Worm (Caenorhabditis elegans): ENCODE results near the gene Y38H8A.2.
A peak's percentile ranks its signal among the peaks of the same experiment; 100 is the strongest.

The Y38H8A.2 gene

ce11 chrIV:13493719-13494118 is 19.5 kb downstream of the Y38H8A.2 start:
- no peak for TF ChIP-seq unc-55 (GFP tag; optimal IDR thresholded peaks at IDR 0.05)
- no peak for TF ChIP-seq nhr-6 (tag; optimal IDR thresholded peaks at IDR 0.05)
- TF ChIP-seq nhr-129 (tag; optimal IDR thresholded peaks at IDR 0.05) = peak; percentile 34
- TF ChIP-seq ceh-16 (tag; optimal IDR thresholded peaks at IDR 0.05) = no peak
- no peak for TF ChIP-seq elt-1 (tag; optimal IDR thresholded peaks at IDR 0.05)
- TF ChIP-seq nhr-77 (tag; optimal IDR thresholded peaks at IDR 0.05) = no peak
- no peak for TF ChIP-seq crh-2 (tag; optimal IDR thresholded peaks at IDR 0.05)
- no peak for TF ChIP-seq sma-3 (GFP tag; optimal IDR thresholded peaks at IDR 0.05)

- TF ChIP-seq skn-1 (tag; optimal IDR thresholded peaks at IDR 0.05) (no peak), nhr-23 (tag; optimal IDR thresholded peaks at IDR 0.05) (no peak), nhr-77 (tag; optimal IDR thresholded peaks at IDR 0.05) (no peak), elt-1 (tag; optimal IDR thresholded peaks at IDR 0.05) (no peak), mdl-1 (tag; optimal IDR thresholded peaks at IDR 0.05) (no peak), elt-3 (tag; optimal IDR thresholded peaks at IDR 0.05) (no peak), nhr-129 (tag; optimal IDR thresholded peaks at IDR 0.05) (peak; percentile 42), egl-27 (tag; optimal IDR thresholded peaks at IDR 0.05) (no peak), lsy-2 (tag; optimal IDR thresholded peaks at IDR 0.05) (no peak), dmd-4 (tag; optimal IDR thresholded peaks at IDR 0.05) (no peak), nhr-11 (tag; optimal IDR thresholded peaks at IDR 0.05) (no peak), peb-1 (tag; optimal IDR thresholded peaks at IDR 0.05) (no peak), mab-5 (tag; optimal IDR thresholded peaks at IDR 0.05) (no peak), unc-55 (GFP tag; optimal IDR thresholded peaks at IDR 0.05) (peak; percentile 18), sem-4 (tag; optimal IDR thresholded peaks at IDR 0.05) (no peak), C34F6.9 (tag; optimal IDR thresholded peaks at IDR 0.05) (peak; percentile 19), ceh-16 (tag; optimal IDR thresholded peaks at IDR 0.05) (no peak)
Observed at ce11 chrIV:13502806-13503363, 28.7 kb downstream of the Y38H8A.2 start, which contains the start of gene tbc-9. Gene tbc-9, minus strand, starts transcription at chrIV:13502856.

ce11 chrIV:13505144-13505543 is 30.9 kb downstream of the Y38H8A.2 start, which contains the start of gene seld-1:
Gene seld-1, plus strand, starts transcription at chrIV:13505444.
- TF ChIP-seq ama-1 (optimal IDR thresholded peaks at IDR 0.05) (no peak), lin-39 (tag; optimal IDR thresholded peaks at IDR 0.05) (no peak), nhr-12 (tag; optimal IDR thresholded peaks at IDR 0.05) (no peak), peb-1 (tag; optimal IDR thresholded peaks at IDR 0.05) (no peak), fos-1 (tag; optimal IDR thresholded peaks at IDR 0.05) (no peak), lsy-2 (tag; optimal IDR thresholded peaks at IDR 0.05) (no peak), nhr-25 (tag; optimal IDR thresholded peaks at IDR 0.05) (no peak), mdl-1 (tag; optimal IDR thresholded peaks at IDR 0.05) (no peak), snpc-4 (tag; optimal IDR thresholded peaks at IDR 0.05) (no peak), nhr-23 (tag; optimal IDR thresholded peaks at IDR 0.05) (no peak), nhr-6 (tag; optimal IDR thresholded peaks at IDR 0.05) (no peak), nhr-11 (tag; optimal IDR thresholded peaks at IDR 0.05) (no peak), lin-11 (tag; optimal IDR thresholded peaks at IDR 0.05) (no peak)

ce11 chrIV:13505662-13506061 is 31.4 kb downstream of the Y38H8A.2 start, which contains the start of gene nlp-17:
Gene nlp-17, minus strand, starts transcription at chrIV:13505762.
- TF ChIP-seq gmeb-1 (tag; optimal IDR thresholded peaks at IDR 0.05) (no peak), lsy-2 (tag; optimal IDR thresholded peaks at IDR 0.05) (no peak), nhr-12 (tag; optimal IDR thresholded peaks at IDR 0.05) (no peak), unc-55 (GFP tag; optimal IDR thresholded peaks at IDR 0.05) (no peak), nhr-25 (tag; optimal IDR thresholded peaks at IDR 0.05) (no peak), snpc-4 (tag; optimal IDR thresholded peaks at IDR 0.05) (no peak), mab-5 (tag; optimal IDR thresholded peaks at IDR 0.05) (no peak)

- TF ChIP-seq fos-1 (tag; optimal IDR thresholded peaks at IDR 0.05) = peak; percentile 29
- TF ChIP-seq peb-1 (tag; optimal IDR thresholded peaks at IDR 0.05) = no peak
Observed at ce11 chrIV:13508924-13509323, 34.7 kb downstream of the Y38H8A.2 start, which contains the start of gene afmd-2. Gene afmd-2, plus strand, starts transcription at chrIV:13509224.

- no peak for TF ChIP-seq ztf-11 (tag; optimal IDR thresholded peaks at IDR 0.05)
- no peak for TF ChIP-seq lin-11 (tag; optimal IDR thresholded peaks at IDR 0.05)
Observed at ce11 chrIV:13510049-13510448, 35.8 kb downstream of the Y38H8A.2 start.

- TF ChIP-seq elt-3 (tag; optimal IDR thresholded peaks at IDR 0.05) = no peak
- no peak for TF ChIP-seq egl-27 (tag; optimal IDR thresholded peaks at IDR 0.05)
Observed at ce11 chrIV:13512112-13512569, 37.9 kb downstream of the Y38H8A.2 start, which contains the start of gene puf-3. Gene puf-3, minus strand, starts transcription at chrIV:13512162.
